Fruit fly (Drosophila melanogaster) whole organism, embryonic: ENCODE data around the gene cic.
A peak's percentile ranks its signal among the peaks of the same experiment; 100 is the strongest.

Source experiments
- Abd-B ChIP-seq: fragments of 200-800 bp; sonication (Bioruptor generic); optimal IDR thresholded peaks from 2 replicates; lab custom pipeline; 2018; ENCODE audit warnings: missing biosample characterization, mild to moderate bottlenecking, missing genetic modification characterization, moderate library complexity
- CG10366 ChIP-seq: fragments of 200-800 bp; sonication (Bioruptor generic); IDR thresholded peaks from 2 replicates; pipeline ENCODE4 v1.3.6; 2022; ENCODE audit warnings: missing biosample characterization, missing genetic modification characterization
- CG10431 ChIP-seq: fragments of 200-800 bp; sonication (Bioruptor generic); optimal IDR thresholded peaks from 3 replicates; lab custom pipeline; 2018; ENCODE audit warnings: missing biosample characterization, mild to moderate bottlenecking, missing genetic modification characterization
- CG11398 ChIP-seq: fragments of 200-800 bp; sonication (Bioruptor generic); optimal IDR thresholded peaks from 2 replicates; lab custom pipeline; 2016; ENCODE audit warnings: missing biosample characterization, missing genetic modification characterization
- CG1233 ChIP-seq: fragments of 200-800 bp; sonication (Bioruptor generic); optimal IDR thresholded peaks from 4 replicates; lab custom pipeline; 2018; ENCODE audit warnings: missing biosample characterization, mild to moderate bottlenecking, missing genetic modification characterization
- CG13123 ChIP-seq: fragments of 200-800 bp; sonication (Bioruptor generic); optimal IDR thresholded peaks from 2 replicates; lab custom pipeline; 2016; ENCODE audit warnings: missing biosample characterization, missing genetic modification characterization
- CG14014 ChIP-seq: fragments of 200-800 bp; sonication (Bioruptor generic); IDR thresholded peaks from 2 replicates; pipeline ENCODE4 v1.3.6; 2022; ENCODE audit warnings: missing biosample characterization, missing genetic modification characterization
- CG14050 ChIP-seq: fragments of 200-800 bp; sonication (Bioruptor generic); IDR thresholded peaks from 3 replicates; pipeline ENCODE4 v1.3.6; 2022; ENCODE audit warnings: missing biosample characterization, missing genetic modification characterization
- CG14441 ChIP-seq: fragments of 200-800 bp; sonication (Bioruptor generic); IDR thresholded peaks from 2 replicates; pipeline ENCODE4 v1.3.6; 2022; ENCODE audit warnings: missing biosample characterization, missing genetic modification characterization
- CG17912 ChIP-seq: fragments of 200-800 bp; sonication (Bioruptor generic); optimal IDR thresholded peaks from 2 replicates; lab custom pipeline; 2018; ENCODE audit warnings: missing biosample characterization, mild to moderate bottlenecking, missing genetic modification characterization
- CG2712 ChIP-seq: fragments of 200-800 bp; optimal IDR thresholded peaks from 3 replicates; lab custom pipeline; 2019; ENCODE audit warnings: missing biosample characterization, mild to moderate bottlenecking, missing genetic modification characterization, moderate library complexity
- CG31365 ChIP-seq: fragments of 200-800 bp; sonication (Bioruptor generic); optimal IDR thresholded peaks from 2 replicates; lab custom pipeline; 2018; ENCODE audit warnings: missing biosample characterization, mild to moderate bottlenecking, missing genetic modification characterization
- CG31441 ChIP-seq: fragments of 200-800 bp; sonication (Bioruptor generic); IDR thresholded peaks from 2 replicates; pipeline ENCODE4 v1.3.6; 2022; ENCODE audit warnings: missing biosample characterization, missing genetic modification characterization
- CG6765 ChIP-seq: fragments of 200-800 bp; sonication (Bioruptor generic); optimal IDR thresholded peaks from 3 replicates; lab custom pipeline; 2017; ENCODE audit warnings: missing biosample characterization, mild to moderate bottlenecking, missing genetic modification characterization
- CG8359 ChIP-seq: fragments of 200-800 bp; sonication (Bioruptor generic); optimal IDR thresholded peaks from 2 replicates; lab custom pipeline; 2017; ENCODE audit warnings: missing biosample characterization, mild to moderate bottlenecking, missing genetic modification characterization, borderline replicate concordance
- CG8478 ChIP-seq: fragments of >200 bp; optimal IDR thresholded peaks from 2 replicates; lab custom pipeline; 2018
- CG9609 ChIP-seq: fragments of 200-800 bp; sonication (Bioruptor generic); optimal IDR thresholded peaks from 3 replicates; lab custom pipeline; 2016; ENCODE audit warnings: missing biosample characterization, missing genetic modification characterization
- CG9876 ChIP-seq: fragments of 200-800 bp; sonication (Bioruptor generic); optimal IDR thresholded peaks from 2 replicates; lab custom pipeline; 2016; ENCODE audit warnings: missing biosample characterization, missing genetic modification characterization
- Dll ChIP-seq: fragments of 200-800 bp; sonication (Bioruptor generic); IDR thresholded peaks from 4 replicates; pipeline ENCODE4 v1.3.6; 2022; ENCODE audit warnings: missing biosample characterization, missing genetic modification characterization; ENCODE audit not compliant: partially characterized antibody
- Eip74EF ChIP-seq, 2 experiments: fragments of 200-800 bp in 1 of 2; fragments of >200 bp in 1 of 2; sonication (Bioruptor generic) in 1 of 2; optimal IDR thresholded peaks; 2 replicates each; lab custom pipeline; 2017 to 2019; ENCODE audit warnings: missing biosample characterization in 2 of 2, missing genetic modification characterization in 2 of 2, mild to moderate bottlenecking in 1 of 2, moderate library complexity in 1 of 2
- HHEX ChIP-seq: fragments of 200-800 bp; sonication (Bioruptor generic); optimal IDR thresholded peaks from 3 replicates; lab custom pipeline; 2017; ENCODE audit warnings: missing biosample characterization, mild to moderate bottlenecking, missing genetic modification characterization, missing genetic modification reagents
- HLH3B ChIP-seq: fragments of 200-800 bp; sonication (Bioruptor generic); IDR thresholded peaks from 2 replicates; pipeline ENCODE4 v1.3.6; 2022; ENCODE audit warnings: missing biosample characterization, missing genetic modification characterization
- Oaz ChIP-seq: fragments of 200-800 bp; sonication (Bioruptor generic); IDR thresholded peaks from 2 replicates; pipeline ENCODE4 v1.3.6; 2022; ENCODE audit warnings: missing biosample characterization, missing genetic modification characterization
- Ssrp ChIP-seq: fragments of 200-800 bp; sonication (Bioruptor generic); optimal IDR thresholded peaks from 2 replicates; lab custom pipeline; 2018; ENCODE audit warnings: missing biosample characterization, mild to moderate bottlenecking, missing genetic modification characterization, moderate library complexity
- Trl ChIP-seq, 3 experiments: fragments of >200 bp in 2 of 3; fragments of 200-800 bp in 1 of 3; sonication (Bioruptor generic) in 1 of 3; optimal IDR thresholded peaks; 2 replicates in 1 of 3; 3 replicates in 2 of 3; lab custom pipeline; 2016 to 2017; ENCODE audit warnings: missing biosample characterization in 1 of 3, missing genetic modification characterization in 1 of 3
- abd-A ChIP-seq: fragments of 200-800 bp; sonication (Bioruptor generic); optimal IDR thresholded peaks from 3 replicates; lab custom pipeline; 2019; ENCODE audit warnings: missing biosample characterization, mild to moderate bottlenecking, missing genetic modification characterization, moderate library complexity
- bowl ChIP-seq: fragments of 200-800 bp; sonication (Bioruptor generic); IDR thresholded peaks from 2 replicates; pipeline ENCODE4 v1.3.6; 2022; ENCODE audit warnings: missing biosample characterization, missing genetic modification characterization
- cad ChIP-seq: fragments of >200 bp; optimal IDR thresholded peaks from 2 replicates; lab custom pipeline; 2017; ENCODE audit warnings: missing biosample characterization, missing genetic modification characterization
- cas ChIP-seq: fragments of 200-800 bp; sonication (Bioruptor generic); IDR thresholded peaks from 2 replicates; pipeline ENCODE4 v1.3.6; 2022; ENCODE audit warnings: missing biosample characterization, missing genetic modification characterization
- croc ChIP-seq: fragments of 200-800 bp; sonication (Bioruptor generic); conservative IDR thresholded peaks from 3 replicates; pipeline ENCODE4 v1.3.6; 2022; ENCODE audit warnings: missing biosample characterization, missing genetic modification characterization
- ems ChIP-seq: fragments of 200-800 bp; sonication (Bioruptor generic); optimal IDR thresholded peaks from 3 replicates; lab custom pipeline; 2016; ENCODE audit warnings: missing biosample characterization, missing genetic modification characterization
- eve ChIP-seq, 2 experiments: fragments of >200 bp; optimal IDR thresholded peaks; 2 replicates each; lab custom pipeline; 2017; ENCODE audit warnings: missing biosample characterization in 2 of 2, missing genetic modification characterization in 2 of 2
- grn ChIP-seq: fragments of 200-800 bp; sonication (Bioruptor generic); optimal IDR thresholded peaks from 3 replicates; lab custom pipeline; 2017; ENCODE audit warnings: missing biosample characterization, missing genetic modification characterization
- hth ChIP-seq: fragments of >200 bp; optimal IDR thresholded peaks from 2 replicates; lab custom pipeline; 2017; ENCODE audit warnings: inconsistent platforms
- jigr1 ChIP-seq: fragments of 200-800 bp; sonication (Bioruptor generic); IDR thresholded peaks from 3 replicates; pipeline ENCODE4 v1.3.6; 2022; ENCODE audit warnings: missing biosample characterization, missing genetic modification characterization
- jumu ChIP-seq: fragments of 200-800 bp; sonication (Bioruptor generic); optimal IDR thresholded peaks from 3 replicates; lab custom pipeline; 2016; ENCODE audit warnings: missing biosample characterization, missing genetic modification characterization
- klu ChIP-seq: fragments of 200-800 bp; sonication (Bioruptor generic); IDR thresholded peaks from 2 replicates; pipeline ENCODE4 v1.3.6; 2022; ENCODE audit warnings: missing biosample characterization, missing genetic modification characterization
- lilli ChIP-seq: fragments of 200-800 bp; sonication (Bioruptor generic); optimal IDR thresholded peaks from 3 replicates; lab custom pipeline; 2016; ENCODE audit warnings: missing biosample characterization, missing genetic modification characterization
- nau ChIP-seq: fragments of 200-800 bp; sonication (Bioruptor generic); optimal IDR thresholded peaks from 3 replicates; lab custom pipeline; 2017; ENCODE audit warnings: missing biosample characterization, mild to moderate bottlenecking, missing genetic modification characterization, missing genetic modification reagents
- pho ChIP-seq: fragments of 200-800 bp; sonication (Bioruptor generic); optimal IDR thresholded peaks from 2 replicates; lab custom pipeline; 2016; ENCODE audit warnings: missing biosample characterization, missing genetic modification characterization
- phol ChIP-seq: fragments of 200-800 bp; sonication (Bioruptor generic); optimal IDR thresholded peaks from 3 replicates; lab custom pipeline; 2018; ENCODE audit warnings: missing biosample characterization, mild to moderate bottlenecking, missing genetic modification characterization, moderate library complexity
- prd ChIP-seq, 3 experiments: fragments of >200 bp in 2 of 3; fragments of 200-800 bp in 1 of 3; sonication (Bioruptor generic) in 1 of 3; optimal IDR thresholded peaks in 2 of 3; IDR thresholded peaks in 1 of 3; 2 replicates in 2 of 3; 3 replicates in 1 of 3; pipeline versions ENCODE4 v1.3.6 to Lab custom; 2017 to 2022; ENCODE audit warnings: missing biosample characterization in 1 of 3, missing genetic modification characterization in 1 of 3
- rib ChIP-seq: fragments of 200-800 bp; sonication (Bioruptor generic); IDR thresholded peaks from 2 replicates; pipeline ENCODE4 v1.3.6; 2022; ENCODE audit warnings: missing biosample characterization, missing genetic modification characterization
- row ChIP-seq: fragments of 200-800 bp; sonication (Bioruptor generic); IDR thresholded peaks from 3 replicates; pipeline ENCODE4 v1.3.6; 2022; ENCODE audit warnings: missing biosample characterization, missing genetic modification characterization
- salm ChIP-seq: fragments of 200-800 bp; sonication (Bioruptor generic); optimal IDR thresholded peaks from 2 replicates; lab custom pipeline; 2018; ENCODE audit warnings: missing biosample characterization, mild to moderate bottlenecking, missing genetic modification characterization
- sob ChIP-seq: fragments of 200-800 bp; sonication (Bioruptor generic); IDR thresholded peaks from 2 replicates; pipeline ENCODE4 v1.3.6; 2022; ENCODE audit warnings: missing biosample characterization, missing genetic modification characterization
- sr ChIP-seq: fragments of 200-800 bp; sonication (Bioruptor generic); IDR thresholded peaks from 3 replicates; pipeline ENCODE4 v1.3.6; 2022; ENCODE audit warnings: missing biosample characterization, missing genetic modification characterization
- wor ChIP-seq: fragments of 200-800 bp; sonication (Bioruptor generic); IDR thresholded peaks from 2 replicates; pipeline ENCODE4 v1.3.6; 2022; ENCODE audit warnings: missing biosample characterization, missing genetic modification characterization
- zf30C ChIP-seq: fragments of 200-800 bp; sonication (Bioruptor generic); optimal IDR thresholded peaks from 3 replicates; lab custom pipeline; 2018; ENCODE audit warnings: missing biosample characterization, mild to moderate bottlenecking, missing genetic modification characterization

cic gene

dm6 chr3R:20261225-20261968, 8.8 kb downstream of the cic start (continued):
- TF ChIP-seq klu (peak; percentile 71; the same call in 1 of the 2 replicates), row (peak; percentile 95), Trl (optimal IDR thresholded peaks at IDR 0.05; lab: Kevin White, UChicago) (no peak), Trl (GFP tag; optimal IDR thresholded peaks at IDR 0.05; lab: Kevin White, UChicago) (no peak), CG8478 (lab: Kevin White, UChicago) (no peak), rib (GFP tag; lab: Robert Waterston, UW) (peak; percentile 84), CG31365 (tag; lab: Kevin White, UChicago) (peak; percentile 68), salm (peak; percentile 79), CG17912 (GFP tag; lab: Kevin White, UChicago) (no peak), cad (GFP tag; lab: Kevin White, UChicago) (no peak), wor (GFP tag; lab: Robert Waterston, UW) (peak; percentile 39; the same call in 1 of the 2 replicates), CG31441 (GFP tag; lab: Robert Waterston, UW) (peak; percentile 87), croc (GFP tag; lab: Robert Waterston, UW) (peak; percentile 46; the same call in 2 of the 3 replicates), eve (GFP tag; optimal IDR thresholded peaks at IDR 0.05; lab: Kevin White, UChicago) (peak in 1 of 2 experiments; percentile 62), grn (peak; percentile 60), jumu (GFP tag; lab: Kevin White, UChicago) (peak; percentile 59), abd-A (tag; lab: Kevin White, UChicago) (peak; percentile 32), CG9876 (GFP tag; lab: Kevin White, UChicago) (no peak), CG14014 (peak; percentile 88), HHEX (GFP tag; lab: Kevin White, UChicago) (peak; percentile 88), Oaz (peak; percentile 68), Eip74EF (GFP tag; optimal IDR thresholded peaks at IDR 0.05; lab: Kevin White, UChicago) (peak in 1 of 2 experiments; percentile 87), lilli (GFP tag; lab: Kevin White, UChicago) (peak; percentile 86), Ssrp (tag; lab: Kevin White, UChicago) (peak; percentile 73), CG11398 (GFP tag; lab: Kevin White, UChicago) (peak; percentile 46), Dll (GFP tag; lab: Robert Waterston, UW) (no peak), Abd-B (GFP tag; lab: Kevin White, UChicago) (peak; percentile 61), CG9609 (GFP tag; lab: Kevin White, UChicago) (peak; percentile 60), CG10431 (GFP tag; lab: Kevin White, UChicago) (no peak), ems (peak; percentile 73), CG8359 (GFP tag; lab: Kevin White, UChicago) (peak; percentile 53), pho (GFP tag; lab: Kevin White, UChicago) (peak; percentile 86), CG6765 (peak; percentile 84), zf30C (GFP tag; lab: Kevin White, UChicago) (no peak), CG2712 (tag; lab: Kevin White, UChicago) (peak; percentile 90), HLH3B (GFP tag; lab: Robert Waterston, UW) (peak; percentile 87), CG10366 (GFP tag; lab: Robert Waterston, UW) (peak; percentile 81), nau (GFP tag; lab: Kevin White, UChicago) (peak; percentile 78), CG1233 (GFP tag; lab: Kevin White, UChicago) (peak; percentile 87), CG13123 (GFP tag; lab: Kevin White, UChicago) (peak; percentile 10), CG14050 (GFP tag; lab: Robert Waterston, UW) (peak; percentile 69), CG14441 (peak; percentile 86), phol (peak; percentile 81), sob (GFP tag; lab: Robert Waterston, UW) (peak; percentile 88), jigr1 (GFP tag; lab: Robert Waterston, UW) (peak; percentile 73; the same call in 2 of the 3 replicates), bowl (GFP tag; lab: Robert Waterston, UW) (peak; percentile 66; the same call in 1 of the 2 replicates), hth (lab: Kevin White, UChicago) (no peak), cas (GFP tag; lab: Robert Waterston, UW) (peak; percentile 30; the same call in 1 of the 2 replicates), prd (optimal IDR thresholded peaks at IDR 0.05; lab: Kevin White, UChicago) (no peak), prd (GFP tag; IDR thresholded peaks at IDR 0.05; lab: Robert Waterston, UW) (peak; percentile 86), sr (no peak; the same call in 2 of the 3 replicates)
